Worm (Caenorhabditis elegans) whole organism, L1 larva: ENCODE results near the gene col-163.

Experiments
- C04F5.9 ChIP-seq: sonication (generic microtip); optimal IDR thresholded peaks from 2 replicates; lab custom pipeline; 2016; ENCODE audit warnings: missing genetic modification characterization, missing compliant biosample characterization
- C34B4.2 ChIP-seq: sonication (generic microtip); optimal IDR thresholded peaks from 2 replicates; lab custom pipeline; 2017; ENCODE audit warnings: mild to moderate bottlenecking, missing genetic modification characterization, missing compliant biosample characterization
- Y116A8C.19 ChIP-seq: sonication (generic microtip); optimal IDR thresholded peaks from 2 replicates; lab custom pipeline; 2016; ENCODE audit warnings: missing compliant biosample characterization, missing genetic modification characterization, borderline replicate concordance
- alr-1 ChIP-seq: fragments of 200-800 bp; sonication (Bioruptor generic); optimal IDR thresholded peaks from 2 replicates; lab custom pipeline; 2018; ENCODE audit warnings: borderline replicate concordance, mild to moderate bottlenecking, missing genetic modification characterization, missing compliant biosample characterization
- ama-1 ChIP-seq: fragments of 150-350 bp; optimal IDR thresholded peaks from 2 replicates; lab custom pipeline; 2014
- blmp-1 ChIP-seq: fragments of 150-350 bp; optimal IDR thresholded peaks from 2 replicates; lab custom pipeline; 2014; ENCODE audit warnings: missing biosample characterization, missing genetic modification characterization
- ceh-8 ChIP-seq: fragments of 200-800 bp; sonication (Bioruptor generic); optimal IDR thresholded peaks from 2 replicates; lab custom pipeline; 2018; ENCODE audit warnings: mild to moderate bottlenecking, missing genetic modification characterization, moderate library complexity, missing compliant biosample characterization
- ceh-88 ChIP-seq: fragments of 200-800 bp; sonication (Bioruptor generic); IDR thresholded peaks from 2 replicates; pipeline ENCODE4 v1.3.6; 2022; ENCODE audit warnings: missing genetic modification characterization, missing compliant biosample characterization
- ces-1 ChIP-seq: fragments of 150-350 bp; optimal IDR thresholded peaks from 2 replicates; lab custom pipeline; 2014; ENCODE audit warnings: missing biosample characterization, missing genetic modification reagents, missing genetic modification characterization
- dsc-1 ChIP-seq: sonication (generic microtip); optimal IDR thresholded peaks from 2 replicates; lab custom pipeline; 2016; ENCODE audit warnings: mild to moderate bottlenecking, missing genetic modification characterization, missing compliant biosample characterization
- elt-2 ChIP-seq: sonication (generic microtip); optimal IDR thresholded peaks from 2 replicates; lab custom pipeline; 2016; ENCODE audit warnings: missing genetic modification characterization, mild to moderate bottlenecking, inconsistent platforms, missing compliant biosample characterization, missing genetic modification reagents
- fkh-4 ChIP-seq: sonication (generic microtip); optimal IDR thresholded peaks from 2 replicates; lab custom pipeline; 2016; ENCODE audit warnings: missing compliant biosample characterization, missing genetic modification characterization, borderline replicate concordance
- fos-1 ChIP-seq: fragments of 150-350 bp; optimal IDR thresholded peaks from 2 replicates; lab custom pipeline; 2014; ENCODE audit warnings: missing biosample characterization, missing genetic modification characterization
- grh-1 ChIP-seq: fragments of 200-800 bp; sonication (Bioruptor generic); IDR thresholded peaks from 2 replicates; pipeline ENCODE4 v1.3.6; 2022; ENCODE audit warnings: missing genetic modification reagents, missing genetic modification characterization, missing compliant biosample characterization
- hlh-17 ChIP-seq: fragments of 200-800 bp; sonication (Bioruptor generic); optimal IDR thresholded peaks from 2 replicates; lab custom pipeline; 2018; ENCODE audit warnings: missing genetic modification characterization, mild to moderate bottlenecking, missing compliant biosample characterization, moderate library complexity, borderline replicate concordance
- hlh-4 ChIP-seq: sonication (generic microtip); optimal IDR thresholded peaks from 2 replicates; lab custom pipeline; 2016; ENCODE audit warnings: mild to moderate bottlenecking, missing genetic modification characterization, missing compliant biosample characterization
- irx-1 ChIP-seq: sonication (generic microtip); optimal IDR thresholded peaks from 2 replicates; lab custom pipeline; 2016; ENCODE audit warnings: missing genetic modification characterization, missing compliant biosample characterization
- jun-1 ChIP-seq: fragments of 150-350 bp; optimal IDR thresholded peaks from 2 replicates; lab custom pipeline; 2014; ENCODE audit warnings: missing biosample characterization, missing genetic modification reagents, missing genetic modification characterization
- lin-39 ChIP-seq: fragments of 150-350 bp; optimal IDR thresholded peaks from 2 replicates; lab custom pipeline; 2014; ENCODE audit warnings: missing biosample characterization, missing genetic modification reagents, missing genetic modification characterization
- lsy-2 ChIP-seq, 2 experiments: fragments of 150-350 bp; optimal IDR thresholded peaks; 2 replicates each; lab custom pipeline; 2014; ENCODE audit warnings: missing biosample characterization in 2 of 2, missing genetic modification characterization in 2 of 2
- nhr-11 ChIP-seq: fragments of 150-350 bp; optimal IDR thresholded peaks from 2 replicates; lab custom pipeline; 2014; ENCODE audit warnings: missing biosample characterization, missing genetic modification characterization
- nhr-19 ChIP-seq: fragments of 200-800 bp; sonication (Bioruptor generic); conservative IDR thresholded peaks from 2 replicates; pipeline ENCODE4 v1.3.6; 2022; ENCODE audit warnings: missing genetic modification characterization, missing compliant biosample characterization
- nhr-20 ChIP-seq: sonication (generic microtip); optimal IDR thresholded peaks from 2 replicates; lab custom pipeline; 2016; ENCODE audit warnings: mild to moderate bottlenecking, missing genetic modification characterization, missing compliant biosample characterization
- nhr-28 ChIP-seq: fragments of 150-350 bp; optimal IDR thresholded peaks from 2 replicates; lab custom pipeline; 2014; ENCODE audit warnings: missing biosample characterization, missing genetic modification characterization
- nhr-47 ChIP-seq: sonication (generic microtip); optimal IDR thresholded peaks from 2 replicates; lab custom pipeline; 2016; ENCODE audit warnings: mild to moderate bottlenecking, missing genetic modification characterization, moderate library complexity, missing compliant biosample characterization
- nhr-71 ChIP-seq: sonication (generic microtip); optimal IDR thresholded peaks from 2 replicates; lab custom pipeline; 2016; ENCODE audit warnings: mild to moderate bottlenecking, missing genetic modification characterization, moderate library complexity, missing compliant biosample characterization
- nhr-77 ChIP-seq: fragments of 150-350 bp; optimal IDR thresholded peaks from 2 replicates; lab custom pipeline; 2014; ENCODE audit warnings: missing biosample characterization, missing genetic modification characterization
- pag-3 ChIP-seq: sonication (generic microtip); optimal IDR thresholded peaks from 2 replicates; lab custom pipeline; 2017; ENCODE audit warnings: missing genetic modification characterization, mild to moderate bottlenecking, missing compliant biosample characterization, antibody characterized with exemption, borderline replicate concordance; ENCODE audit not compliant: insufficient read depth
- pax-3 ChIP-seq: fragments of 200-800 bp; sonication (Bioruptor generic); optimal IDR thresholded peaks from 2 replicates; lab custom pipeline; 2018; ENCODE audit warnings: mild to moderate bottlenecking, missing genetic modification characterization, moderate library complexity, missing compliant biosample characterization
- skn-1 ChIP-seq: fragments of 150-350 bp; optimal IDR thresholded peaks from 2 replicates; lab custom pipeline; 2014; ENCODE audit warnings: missing biosample characterization, missing genetic modification characterization
- snpc-4 ChIP-seq: fragments of 150-350 bp; optimal IDR thresholded peaks from 2 replicates; lab custom pipeline; 2014; ENCODE audit warnings: missing biosample characterization, missing genetic modification characterization
- sup-37 ChIP-seq: fragments of 200-800 bp; sonication (Bioruptor generic); optimal IDR thresholded peaks from 2 replicates; lab custom pipeline; 2018; ENCODE audit warnings: mild to moderate bottlenecking, missing genetic modification characterization, missing compliant biosample characterization
- unc-62 ChIP-seq: fragments of 150-350 bp; optimal IDR thresholded peaks from 2 replicates; lab custom pipeline; 2014; ENCODE audit warnings: missing biosample characterization, missing genetic modification reagents, missing genetic modification characterization
- xbp-1 ChIP-seq: sonication (generic microtip); optimal IDR thresholded peaks from 2 replicates; lab custom pipeline; 2016; ENCODE audit warnings: missing genetic modification characterization, missing compliant biosample characterization
- ztf-11 ChIP-seq, 2 experiments: sonication (generic microtip); optimal IDR thresholded peaks; 2 replicates each; lab custom pipeline; 2016 to 2017; ENCODE audit warnings: missing genetic modification characterization in 2 of 2, missing biosample characterization in 1 of 2, missing compliant biosample characterization in 1 of 2

Gene col-163

DNA sequence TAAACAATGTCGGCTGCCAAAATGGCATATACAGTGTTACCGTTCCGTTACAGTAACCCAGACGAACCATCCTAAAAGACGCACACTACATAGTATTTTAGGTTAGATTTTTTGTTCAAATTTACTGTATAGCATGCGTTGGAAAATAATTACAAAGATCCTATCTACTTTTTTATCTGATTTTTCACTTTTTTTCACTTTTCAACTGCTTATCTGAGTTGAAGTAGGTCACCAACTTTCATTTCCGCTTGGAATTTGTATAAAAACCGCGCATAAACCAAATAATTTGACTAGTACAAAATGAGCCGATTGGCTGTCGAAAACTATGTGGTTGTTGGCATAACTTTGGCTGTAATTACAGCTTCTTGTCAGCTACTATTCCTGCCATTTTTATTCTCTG, at the start of gene col-163:
Gene col-163 (plus strand): TSS at position 301 of the 400 bp plus-strand sequence.
- TF ChIP-seq blmp-1 (peak; percentile 50), lin-39 (no peak)

DNA sequence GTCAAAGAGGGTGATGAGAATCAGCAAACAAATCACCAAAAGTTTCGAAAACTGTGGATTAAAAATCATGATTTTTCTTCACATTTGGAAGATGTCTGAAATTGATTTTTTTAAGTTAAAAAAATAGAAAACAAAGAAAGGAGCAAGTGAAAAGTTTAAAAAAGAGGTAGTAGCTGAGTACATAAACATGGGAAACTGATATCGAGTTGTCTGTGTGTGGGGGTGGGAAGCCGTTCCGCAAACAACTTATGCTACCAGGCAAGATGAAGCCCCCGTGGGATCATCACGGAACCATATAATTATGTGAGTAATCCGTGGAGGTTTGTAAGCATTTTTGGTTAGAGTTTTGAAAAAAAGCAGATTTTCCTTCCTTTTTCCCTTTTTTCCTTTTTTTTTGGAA, 48.8 kb upstream of the col-163 start, which contains the start of gene Y38H6C.20:
Gene Y38H6C.20 (minus strand): TSS at position 101 of the 400 bp plus-strand sequence.
- no peak for TF ChIP-seq skn-1 (tag; lab: Kevin White, UChicago)
- TF ChIP-seq ceh-88 (GFP tag; lab: Robert Waterston, UW): no peak
- no peak for TF ChIP-seq pag-3 (tag; lab: Kevin White, UChicago)
- TF ChIP-seq alr-1 (tag; lab: Kevin White, UChicago): no peak
- TF ChIP-seq C04F5.9: no peak
- no peak for TF ChIP-seq ztf-11 (tag; optimal IDR thresholded peaks at IDR 0.05; lab: Kevin White, UChicago)
- no peak for TF ChIP-seq Y116A8C.19 (tag; lab: Kevin White, UChicago)
- no peak for TF ChIP-seq nhr-20 (tag; lab: Kevin White, UChicago)
- no peak for TF ChIP-seq snpc-4 (tag; lab: Kevin White, UChicago)
- TF ChIP-seq ces-1: no peak
- TF ChIP-seq unc-62: no peak
- TF ChIP-seq nhr-71: no peak
- no peak for TF ChIP-seq irx-1 (tag; lab: Kevin White, UChicago)

DNA sequence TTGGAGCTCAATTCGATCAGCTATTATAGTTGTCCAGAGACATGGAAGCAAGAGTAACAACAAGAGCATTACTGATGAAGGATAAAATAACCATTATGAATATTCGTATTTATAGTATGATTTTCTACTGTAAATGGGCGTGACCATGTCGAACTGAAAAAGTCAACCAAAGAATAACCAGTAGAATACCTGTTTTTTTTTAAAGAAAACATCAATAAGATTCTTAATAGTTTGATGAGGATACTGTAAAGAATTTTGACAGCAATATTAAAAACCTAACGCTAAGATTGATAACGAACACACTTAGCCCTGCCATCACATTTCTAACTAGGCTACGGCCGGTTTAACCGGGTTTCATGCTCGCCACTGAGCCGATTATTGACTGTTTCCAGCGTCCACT, 46.9 kb upstream of the col-163 start, which contains the start of gene vmo-1:
Gene vmo-1 (minus strand): TSS at position 101 of the 400 bp plus-strand sequence.
- no peak for TF ChIP-seq lsy-2 (tag; optimal IDR thresholded peaks at IDR 0.05; lab: Kevin White, UChicago)
- no peak for TF ChIP-seq C34B4.2 (tag; lab: Kevin White, UChicago)
- no peak for TF ChIP-seq nhr-77
- TF ChIP-seq grh-1 (GFP tag; lab: Robert Waterston, UW): no peak
- no peak for TF ChIP-seq nhr-28 (tag; lab: Kevin White, UChicago)
- TF ChIP-seq nhr-47: no peak
- no peak for TF ChIP-seq xbp-1 (tag; lab: Kevin White, UChicago)
- no peak for TF ChIP-seq fos-1 (tag; lab: Kevin White, UChicago)
- no peak for TF ChIP-seq skn-1 (tag; lab: Kevin White, UChicago)
- TF ChIP-seq alr-1 (tag; lab: Kevin White, UChicago): no peak

DNA sequence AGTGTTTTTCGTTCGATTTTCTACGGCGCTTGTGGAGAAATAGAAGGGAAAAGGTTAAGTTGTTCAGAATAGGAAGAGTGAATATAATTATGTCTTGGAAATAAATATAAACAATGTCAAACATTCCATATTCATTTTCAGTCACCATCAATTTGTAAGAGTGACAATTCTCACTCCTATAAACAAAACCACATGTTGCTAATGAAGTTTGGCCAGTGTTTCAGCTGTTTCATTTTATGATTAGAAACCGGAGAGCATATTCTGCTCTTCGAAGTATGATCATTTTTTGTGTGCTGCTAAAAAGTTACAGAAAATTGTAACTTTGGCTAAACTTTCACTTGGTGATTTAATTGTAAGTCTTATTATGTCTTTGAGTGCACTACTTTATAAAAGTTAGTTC, 44.8 kb upstream of the col-163 start, which contains the start of gene Y38H6C.21:
Gene Y38H6C.21 (minus strand): TSS at position 148 of the 400 bp plus-strand sequence.
- TF ChIP-seq dsc-1 (tag; lab: Kevin White, UChicago): peak; percentile 88
- TF ChIP-seq elt-2 (tag; lab: Kevin White, UChicago): peak; percentile 8
- peak; percentile 76 for TF ChIP-seq fkh-4 (tag; lab: Kevin White, UChicago)
- no peak for TF ChIP-seq hlh-17 (GFP tag; lab: Kevin White, UChicago)

DNA sequence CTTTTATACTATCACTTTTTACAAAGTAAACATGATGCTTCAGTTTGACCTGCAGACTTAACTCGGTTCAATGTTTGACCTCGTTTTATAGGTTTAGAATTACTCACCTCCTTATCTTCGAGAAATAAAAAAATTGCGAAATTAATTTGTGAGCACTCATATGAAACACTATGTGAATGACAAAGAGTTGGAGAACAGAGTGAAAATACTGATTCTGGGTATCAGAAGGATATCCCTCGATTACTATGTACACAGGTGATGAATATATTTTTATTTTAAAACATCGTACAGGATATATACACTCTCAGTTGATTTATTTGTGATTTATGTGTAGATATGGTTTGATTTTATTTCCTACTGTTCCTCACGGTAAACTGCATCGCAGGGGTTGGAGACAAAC, 43.6 kb upstream of the col-163 start, which contains the start of gene Y38H6C.23:
Gene Y38H6C.23 (minus strand): TSS at position 101 of the 400 bp plus-strand sequence.
- TF ChIP-seq sup-37 (GFP tag; lab: Kevin White, UChicago): no peak
- no peak for TF ChIP-seq ama-1 (lab: Kevin White, UChicago)
- TF ChIP-seq hlh-4 (tag; lab: Kevin White, UChicago): no peak
- TF ChIP-seq lin-39: no peak
- no peak for TF ChIP-seq jun-1 (tag; lab: Kevin White, UChicago)
- TF ChIP-seq nhr-19 (GFP tag; lab: Robert Waterston, UW): no peak
- TF ChIP-seq, all 84 proteins: peak for 0

DNA sequence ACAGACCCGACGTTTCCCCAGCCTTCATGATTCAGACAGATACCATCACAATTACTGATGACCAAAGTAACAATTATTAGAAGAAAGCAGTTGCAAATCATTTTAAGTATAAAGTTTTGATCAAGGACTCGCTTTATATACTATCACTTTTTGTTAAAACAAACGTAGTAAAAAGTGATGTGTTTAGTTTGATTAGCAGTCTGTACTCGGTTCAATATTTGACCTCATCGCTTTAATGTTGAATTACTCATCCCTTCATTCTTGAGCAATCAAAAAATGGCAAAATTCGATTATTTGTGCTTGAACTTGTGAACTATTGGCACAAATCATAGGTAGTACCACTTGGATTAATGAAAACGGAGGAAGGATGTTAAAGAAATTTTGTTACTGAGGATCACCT, 41.6 kb upstream of the col-163 start, which contains the start of gene abf-4:
Gene abf-4 (minus strand): TSS at position 101 of the 400 bp plus-strand sequence.
- TF ChIP-seq ceh-8: no peak
- TF ChIP-seq nhr-20 (tag; lab: Kevin White, UChicago): no peak
- TF ChIP-seq pax-3: no peak
- TF ChIP-seq nhr-11 (tag; lab: Kevin White, UChicago): no peak
- TF ChIP-seq ama-1 (lab: Kevin White, UChicago): no peak
